Worm (Caenorhabditis elegans) whole organism, L3 larva: Measurements from ENCODE around the gene clh-2.

Source experiments
- aly-2 ChIP-seq: fragments of 150-350 bp; optimal IDR thresholded peaks from 2 replicates; lab custom pipeline; 2014; ENCODE audit warnings: missing biosample characterization, missing genetic modification characterization
- ama-1 ChIP-seq: fragments of 150-350 bp; optimal IDR thresholded peaks from 2 replicates; lab custom pipeline; 2018
- ceh-82 ChIP-seq: fragments of 150-350 bp; optimal IDR thresholded peaks from 2 replicates; lab custom pipeline; 2014; ENCODE audit warnings: missing biosample characterization, missing genetic modification characterization
- daf-12 ChIP-seq: fragments of 150-350 bp; optimal IDR thresholded peaks from 2 replicates; lab custom pipeline; 2014; ENCODE audit warnings: missing biosample characterization, missing genetic modification reagents, missing genetic modification characterization
- egl-27 ChIP-seq: sonication (generic microtip); optimal IDR thresholded peaks from 4 replicates; lab custom pipeline; 2017; ENCODE audit warnings: missing biosample characterization, missing genetic modification reagents, missing genetic modification characterization
- egl-5 ChIP-seq: fragments of 150-350 bp; optimal IDR thresholded peaks from 2 replicates; lab custom pipeline; 2017; ENCODE audit warnings: missing biosample characterization, missing genetic modification reagents, missing genetic modification characterization, inconsistent platforms
- elt-1 ChIP-seq: fragments of 150-350 bp; optimal IDR thresholded peaks from 2 replicates; lab custom pipeline; 2014; ENCODE audit warnings: missing biosample characterization, missing genetic modification characterization
- elt-3 ChIP-seq, 3 experiments: fragments of 150-350 bp in 1 of 3; sonication (generic microtip) in 2 of 3; optimal IDR thresholded peaks; 2 replicates in 2 of 3; 4 replicates in 1 of 3; lab custom pipeline; 2014 to 2017; ENCODE audit warnings: missing biosample characterization in 3 of 3, missing genetic modification characterization in 3 of 3
- eor-1 ChIP-seq, 2 experiments: fragments of 150-350 bp; optimal IDR thresholded peaks; 2 replicates each; lab custom pipeline; 2014 to 2018; ENCODE audit warnings: missing biosample characterization in 2 of 2, missing genetic modification characterization in 2 of 2
- fkh-10 ChIP-seq: sonication (generic microtip); optimal IDR thresholded peaks from 2 replicates; lab custom pipeline; 2017; ENCODE audit warnings: missing biosample characterization, missing genetic modification reagents, missing genetic modification characterization
- fkh-2 ChIP-seq: fragments of 150-350 bp; optimal IDR thresholded peaks from 2 replicates; lab custom pipeline; 2014; ENCODE audit warnings: missing biosample characterization, missing genetic modification reagents, missing genetic modification characterization
- fos-1 ChIP-seq: fragments of 150-350 bp; optimal IDR thresholded peaks from 2 replicates; lab custom pipeline; 2014; ENCODE audit warnings: missing biosample characterization, missing genetic modification characterization
- hmg-11 ChIP-seq: sonication (generic microtip); optimal IDR thresholded peaks from 2 replicates; lab custom pipeline; 2016; ENCODE audit warnings: missing genetic modification characterization, missing compliant biosample characterization
- lin-15B ChIP-seq: fragments of 150-350 bp; optimal IDR thresholded peaks from 2 replicates; lab custom pipeline; 2014; ENCODE audit warnings: missing biosample characterization, missing genetic modification characterization
- lin-39 ChIP-seq: fragments of 150-350 bp; optimal IDR thresholded peaks from 2 replicates; lab custom pipeline; 2018; ENCODE audit warnings: missing biosample characterization, missing genetic modification reagents, missing genetic modification characterization
- lsy-12 ChIP-seq: sonication (generic microtip); optimal IDR thresholded peaks from 2 replicates; lab custom pipeline; 2016; ENCODE audit warnings: mild to moderate bottlenecking, missing genetic modification characterization, missing compliant biosample characterization
- mdl-1 ChIP-seq: fragments of 150-350 bp; optimal IDR thresholded peaks from 2 replicates; lab custom pipeline; 2014; ENCODE audit warnings: missing biosample characterization, missing genetic modification characterization
- nfya-1 ChIP-seq: sonication (generic microtip); optimal IDR thresholded peaks from 2 replicates; lab custom pipeline; 2017; ENCODE audit warnings: missing genetic modification characterization, mild to moderate bottlenecking, missing compliant biosample characterization, antibody characterized with exemption, moderate library complexity; ENCODE audit not compliant: insufficient read depth
- nhr-11 ChIP-seq: fragments of 150-350 bp; optimal IDR thresholded peaks from 2 replicates; lab custom pipeline; 2014; ENCODE audit warnings: missing biosample characterization, missing genetic modification characterization
- nhr-12 ChIP-seq: fragments of 150-350 bp; optimal IDR thresholded peaks from 2 replicates; lab custom pipeline; 2014; ENCODE audit warnings: missing biosample characterization, missing genetic modification characterization
- nhr-23 ChIP-seq: fragments of 150-350 bp; optimal IDR thresholded peaks from 2 replicates; lab custom pipeline; 2014; ENCODE audit warnings: missing biosample characterization, missing genetic modification reagents, missing genetic modification characterization
- nhr-237 ChIP-seq: fragments of 150-350 bp; optimal IDR thresholded peaks from 2 replicates; lab custom pipeline; 2014; ENCODE audit warnings: missing biosample characterization, missing genetic modification characterization
- nhr-25 ChIP-seq: sonication (generic microtip); optimal IDR thresholded peaks from 2 replicates; lab custom pipeline; 2017; ENCODE audit warnings: missing biosample characterization, missing genetic modification characterization
- nhr-76 ChIP-seq: fragments of 150-350 bp; sonication (generic microtip); optimal IDR thresholded peaks from 5 replicates; lab custom pipeline; 2014; ENCODE audit warnings: missing biosample characterization, missing genetic modification characterization
- nhr-77 ChIP-seq: fragments of 150-350 bp; optimal IDR thresholded peaks from 2 replicates; lab custom pipeline; 2014; ENCODE audit warnings: missing biosample characterization, missing genetic modification characterization
- pqm-1 ChIP-seq: fragments of 150-350 bp; optimal IDR thresholded peaks from 2 replicates; lab custom pipeline; 2017; ENCODE audit warnings: missing biosample characterization, missing genetic modification characterization, inconsistent platforms
- sea-2 ChIP-seq: fragments of 150-350 bp; sonication (generic microtip); optimal IDR thresholded peaks from 4 replicates; lab custom pipeline; 2014; ENCODE audit warnings: missing biosample characterization, missing genetic modification reagents, missing genetic modification characterization
- skn-1 ChIP-seq: fragments of 150-350 bp; optimal IDR thresholded peaks from 2 replicates; lab custom pipeline; 2014; ENCODE audit warnings: missing biosample characterization, missing genetic modification characterization
- tbx-2 ChIP-seq: sonication (generic microtip); optimal IDR thresholded peaks from 2 replicates; lab custom pipeline; 2016; ENCODE audit warnings: mild to moderate bottlenecking, missing genetic modification characterization, missing compliant biosample characterization
- unc-39 ChIP-seq: sonication (generic microtip); optimal IDR thresholded peaks from 4 replicates; lab custom pipeline; 2017; ENCODE audit warnings: missing biosample characterization, missing genetic modification characterization
- unc-62 ChIP-seq: fragments of 150-350 bp; sonication (generic microtip); optimal IDR thresholded peaks from 4 replicates; lab custom pipeline; 2014; ENCODE audit warnings: missing biosample characterization, missing genetic modification reagents, missing genetic modification characterization
- ztf-11 ChIP-seq: fragments of 150-350 bp; optimal IDR thresholded peaks from 2 replicates; lab custom pipeline; 2014; ENCODE audit warnings: missing biosample characterization, missing genetic modification characterization
- ztf-4 ChIP-seq: fragments of 150-350 bp; optimal IDR thresholded peaks from 2 replicates; lab custom pipeline; 2014; ENCODE audit warnings: missing biosample characterization, missing genetic modification characterization

Gene clh-2

ce11 chrII:11396217-11396616 is 44.5 kb downstream of the clh-2 start:
- TF ChIP-seq ztf-11 (no peak), unc-39 (tag; lab: Kevin White, UChicago) (no peak), elt-3 (tag; optimal IDR thresholded peaks at IDR 0.05; lab: Kevin White, UChicago) (no peak), ceh-82 (tag; lab: Kevin White, UChicago) (no peak), lin-15B (tag; lab: Kevin White, UChicago) (no peak), pqm-1 (tag; lab: Kevin White, UChicago) (no peak), nhr-237 (tag; lab: Kevin White, UChicago) (no peak), skn-1 (no peak), fkh-2 (tag; lab: Kevin White, UChicago) (no peak), elt-1 (tag; lab: Kevin White, UChicago) (no peak), nhr-12 (no peak)

DNA sequence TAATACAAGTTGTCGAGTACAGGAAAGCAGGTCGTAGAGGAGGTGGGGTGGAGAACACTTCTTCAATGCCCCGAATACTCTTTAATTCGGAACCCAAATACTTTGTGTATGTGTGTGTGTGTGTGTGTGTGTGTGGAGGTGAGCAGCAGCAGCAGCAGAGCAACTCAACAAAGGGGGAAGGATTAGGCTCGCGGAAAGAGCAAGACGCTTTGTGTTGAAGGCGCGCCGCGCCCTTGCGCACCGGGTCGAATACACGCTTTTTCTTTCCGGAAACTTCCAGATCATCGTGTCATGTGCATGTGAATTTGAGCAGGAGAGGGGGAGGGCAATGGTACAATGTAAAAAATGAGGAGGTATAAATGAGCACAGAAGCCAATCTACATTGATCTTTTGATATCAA is 47.1 kb downstream of the clh-2 start:
- TF ChIP-seq elt-3 (tag; optimal IDR thresholded peaks at IDR 0.05; lab: Kevin White, UChicago) (no peak), nhr-76 (tag; lab: Kevin White, UChicago) (no peak), hmg-11 (tag; lab: Kevin White, UChicago) (no peak), nhr-12 (no peak), sea-2 (GFP tag; lab: Kevin White, UChicago) (no peak), lsy-12 (no peak), lin-15B (tag; lab: Kevin White, UChicago) (no peak), tbx-2 (no peak), daf-12 (tag; lab: Kevin White, UChicago) (no peak), nhr-23 (tag; lab: Kevin White, UChicago) (no peak), nfya-1 (tag; lab: Kevin White, UChicago) (no peak)

DNA sequence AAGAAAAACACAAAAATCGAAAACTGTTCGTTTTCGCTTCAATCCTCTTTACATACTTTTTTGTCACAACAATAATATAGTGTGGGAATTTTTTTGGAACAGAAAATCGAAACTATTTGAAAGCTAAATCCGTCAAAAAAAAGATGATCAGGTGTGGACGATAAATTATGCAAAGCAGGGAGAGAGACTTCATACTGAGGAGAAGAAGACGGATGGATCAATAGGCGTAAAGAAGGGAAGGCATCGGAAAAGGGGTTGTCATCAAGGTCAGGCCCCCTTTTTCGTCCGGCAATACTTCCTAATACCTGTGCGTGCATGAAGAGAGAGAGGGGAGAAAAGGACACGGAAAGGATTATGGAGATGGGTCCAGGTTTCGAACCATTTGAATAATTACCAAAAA is 48.7 kb downstream of the clh-2 start:
- TF ChIP-seq unc-39 (tag; lab: Kevin White, UChicago) (no peak), ztf-4 (tag; lab: Kevin White, UChicago) (no peak), nhr-25 (tag; lab: Kevin White, UChicago) (peak; percentile 55), fkh-2 (tag; lab: Kevin White, UChicago) (no peak)

ce11 chrII:11409678-11410133 is 58.0 kb downstream of the clh-2 start, which contains the start of gene C05D12.7:
C05D12.7 (plus strand) TSS chrII:11410083.
- TF ChIP-seq ama-1 (no peak), fos-1 (tag; lab: Kevin White, UChicago) (no peak), nhr-23 (tag; lab: Kevin White, UChicago) (no peak), fkh-2 (tag; lab: Kevin White, UChicago) (no peak)

DNA sequence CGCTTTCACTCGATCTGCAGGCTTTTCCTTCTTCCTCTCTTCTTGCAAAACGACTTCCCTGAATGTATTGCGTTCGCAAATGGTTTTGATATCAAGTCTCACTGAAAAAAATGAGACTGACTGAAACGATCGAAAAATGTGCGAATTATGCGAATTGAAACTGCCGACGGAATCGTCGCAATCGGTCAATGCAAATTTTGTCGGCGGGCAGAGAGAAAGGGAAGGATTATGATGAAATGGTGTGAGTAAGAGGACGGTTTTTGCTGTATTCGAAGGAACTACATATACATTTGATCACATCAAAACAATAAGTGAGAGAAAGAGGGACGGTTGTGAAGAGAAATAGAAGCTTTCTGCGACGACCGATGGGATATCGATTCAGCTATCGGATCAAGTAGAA is 64.0 kb downstream of the clh-2 start, which contains the start of gene C05D12.1:
Gene C05D12.1, minus strand, starts transcription at position 101 of the 400 bp plus-strand sequence.
- TF ChIP-seq egl-5, result no peak
- no peak for TF ChIP-seq ama-1
- TF ChIP-seq nhr-11, result no peak
- no peak for TF ChIP-seq ztf-11
- no peak for TF ChIP-seq skn-1
- TF ChIP-seq sea-2 (GFP tag; lab: Kevin White, UChicago), result no peak
- no peak for TF ChIP-seq lin-15B (tag; lab: Kevin White, UChicago)
- TF ChIP-seq mdl-1 (tag; lab: Kevin White, UChicago), result no peak
- no peak for TF ChIP-seq nhr-77 (tag; lab: Kevin White, UChicago)
- TF ChIP-seq ztf-4 (tag; lab: Kevin White, UChicago), result no peak
- no peak for TF ChIP-seq daf-12 (tag; lab: Kevin White, UChicago)
- TF ChIP-seq elt-1 (tag; lab: Kevin White, UChicago), result no peak
- no peak for TF ChIP-seq aly-2 (tag; lab: Kevin White, UChicago)
- TF ChIP-seq, all 47 proteins: peak for 0

DNA sequence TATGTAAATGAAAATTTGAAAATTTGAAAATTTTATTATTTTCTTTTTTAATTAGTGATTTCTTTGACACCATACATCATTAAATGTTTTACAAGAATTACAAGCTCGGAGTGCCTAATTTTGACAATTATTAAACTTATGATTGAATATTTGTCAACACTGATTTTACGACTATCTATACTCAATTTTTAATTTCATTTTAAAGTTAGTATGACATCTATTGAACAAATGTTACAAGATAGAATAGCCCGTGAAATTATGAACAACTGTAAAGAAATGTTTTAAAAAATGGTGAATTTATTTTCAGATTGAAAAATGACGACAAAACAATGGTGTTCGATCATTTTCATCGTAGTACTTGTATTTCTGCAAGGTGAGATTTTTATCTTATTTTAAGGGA is 66.3 kb downstream of the clh-2 start, which contains the start of gene C05D12.2:
Gene C05D12.2, plus strand, starts transcription at position 301 of the 400 bp plus-strand sequence.
- TF ChIP-seq nhr-12, result no peak
- TF ChIP-seq fkh-10 (GFP tag; lab: Kevin White, UChicago), result no peak
- no peak for TF ChIP-seq egl-27 (tag; lab: Kevin White, UChicago)
- no peak for TF ChIP-seq lin-39 (tag; lab: Kevin White, UChicago)
- TF ChIP-seq unc-39 (tag; lab: Kevin White, UChicago), result no peak
- no peak for TF ChIP-seq nhr-76 (tag; lab: Kevin White, UChicago)
- no peak for TF ChIP-seq eor-1 (tag; optimal IDR thresholded peaks at IDR 0.05; lab: Kevin White, UChicago)
- no peak for TF ChIP-seq skn-1
- no peak for TF ChIP-seq lin-15B (tag; lab: Kevin White, UChicago)
- no peak for TF ChIP-seq unc-62 (GFP tag; lab: Kevin White, UChicago)
